Worm (Caenorhabditis elegans): ENCODE measurements around the gene B0334.13.

DNA sequence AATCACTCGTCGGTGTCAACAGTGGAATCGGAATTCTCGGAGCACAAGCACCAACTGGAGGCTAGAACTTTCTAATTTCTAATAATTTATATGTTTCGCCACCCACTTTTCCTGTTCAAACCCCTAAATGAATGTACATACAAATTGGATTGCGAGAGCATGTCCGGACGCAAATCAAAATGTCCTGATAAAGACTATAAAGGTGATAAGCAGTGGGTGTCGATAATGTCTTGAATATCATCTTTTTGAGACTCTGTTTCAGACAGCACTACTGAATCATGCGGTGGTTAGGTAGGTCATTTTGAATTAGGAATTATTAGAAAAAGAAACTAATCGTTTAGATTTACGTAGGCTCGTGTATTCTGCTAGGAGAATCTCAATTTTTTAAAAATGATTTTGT lies 39.3 kb upstream of the B0334.13 start, which contains the start of gene W02B12.1:
- TF ChIP-seq W03F9.2 (tag; optimal IDR thresholded peaks at IDR 0.05) (no peak), him-1 (tag; optimal IDR thresholded peaks at IDR 0.05) (no peak), dao-5 (tag; optimal IDR thresholded peaks at IDR 0.05) (no peak)

Measured in whole organism, L4/young adult.